Worm (Caenorhabditis elegans): ENCODE measurements around the gene lgc-5.

Gene lgc-5

ce11 chrIV:8377501-8377900 lies 35.0 kb downstream of the lgc-5 start, which contains the start of gene D2096.7 (continued):
- TF ChIP-seq ets-4 (GFP tag; optimal IDR thresholded peaks at IDR 0.05): peak; percentile 69
- TF ChIP-seq die-1 (tag; optimal IDR thresholded peaks at IDR 0.05): peak; percentile 78
- TF ChIP-seq snpc-3.4 (tag; optimal IDR thresholded peaks at IDR 0.05): peak; percentile 2
- peak; percentile 80 for TF ChIP-seq him-1 (tag; optimal IDR thresholded peaks at IDR 0.05)
- TF ChIP-seq nhr-80 (tag; optimal IDR thresholded peaks at IDR 0.05): no peak
- peak; percentile 91 for TF ChIP-seq tbx-9 (tag; optimal IDR thresholded peaks at IDR 0.05; ENCODE audit: borderline replicate concordance)
- TF ChIP-seq sdz-38 (tag; optimal IDR thresholded peaks at IDR 0.05): no peak
- TF ChIP-seq K12H6.12 (tag; optimal IDR thresholded peaks at IDR 0.05): peak; percentile 46
- peak; percentile 68; the same call in 1 of the 2 replicates for TF ChIP-seq hlh-26 (GFP tag; conservative IDR thresholded peaks at IDR 0.05)
- TF ChIP-seq sea-2 (GFP tag; IDR thresholded peaks at IDR 0.05): no peak
- TF ChIP-seq bed-1 (GFP tag; IDR thresholded peaks at IDR 0.05): peak; percentile 92
- TF ChIP-seq Y56A3A.18 (GFP tag; IDR thresholded peaks at IDR 0.05): peak; percentile 95
- TF ChIP-seq C17E4.6 (GFP tag; IDR thresholded peaks at IDR 0.05): peak; percentile 76
- 0 out of 2 replicates have a peak, but pooled peaks have one; percentile 2 for TF ChIP-seq hmg-20 (GFP tag; IDR thresholded peaks at IDR 0.05)
- TF ChIP-seq lin-54 (GFP tag; optimal IDR thresholded peaks at IDR 0.05): peak; percentile 74
- TF ChIP-seq B0336.3 (GFP tag; IDR thresholded peaks at IDR 0.05): peak; percentile 96
- TF ChIP-seq dpl-1 (GFP tag; optimal IDR thresholded peaks at IDR 0.05): no peak
- no peak for TF ChIP-seq rec-8 (tag; optimal IDR thresholded peaks at IDR 0.05)
- peak; percentile 60 for TF ChIP-seq rcor-1 (GFP tag; IDR thresholded peaks at IDR 0.05)
- TF ChIP-seq akir-1 (GFP tag; optimal IDR thresholded peaks at IDR 0.05): no peak
- TF ChIP-seq unc-62 (GFP tag; optimal IDR thresholded peaks at IDR 0.05): no peak
- peak; percentile 92 for TF ChIP-seq athp-1 (tag; optimal IDR thresholded peaks at IDR 0.05)
- peak; percentile 66 for TF ChIP-seq F39B2.1 (GFP tag; IDR thresholded peaks at IDR 0.05)
- TF ChIP-seq lin-26 (GFP tag; IDR thresholded peaks at IDR 0.05): peak; percentile 85
- TF ChIP-seq dpff-1 (tag; optimal IDR thresholded peaks at IDR 0.05): peak; percentile 79
- peak; percentile 93 for TF ChIP-seq nfya-2 (GFP tag; IDR thresholded peaks at IDR 0.05)
- TF ChIP-seq ceh-100 (GFP tag; IDR thresholded peaks at IDR 0.05): peak; percentile 74
- TF ChIP-seq mcd-1 (GFP tag; IDR thresholded peaks at IDR 0.05): peak; percentile 54; the same call in 1 of the 2 replicates
- no peak for TF ChIP-seq C06A6.2 (GFP tag; conservative IDR thresholded peaks at IDR 0.05)
- no peak for TF ChIP-seq hlh-12 (tag; optimal IDR thresholded peaks at IDR 0.05)
- TF ChIP-seq ceh-91 (GFP tag; IDR thresholded peaks at IDR 0.05): no peak
- no peak for TF ChIP-seq lir-1 (GFP tag; conservative IDR thresholded peaks at IDR 0.05)
- peak in 1 of 2 experiments; percentile 47 for TF ChIP-seq let-607 (tag; optimal IDR thresholded peaks at IDR 0.05)
- peak; percentile 91 for TF ChIP-seq hsf-1 (GFP tag; IDR thresholded peaks at IDR 0.05)
- TF ChIP-seq mes-4 (tag; optimal IDR thresholded peaks at IDR 0.05): peak; percentile 29
- TF ChIP-seq Y67H2A.10 (GFP tag; conservative IDR thresholded peaks at IDR 0.05): no peak
- no peak for TF ChIP-seq Y53F4B.3 (GFP tag; IDR thresholded peaks at IDR 0.05)
- no peak for TF ChIP-seq rpc-1 (optimal IDR thresholded peaks at IDR 0.05)
- peak; percentile 11 for TF ChIP-seq rpc-1 (tag; optimal IDR thresholded peaks at IDR 0.05)
- 0 out of 2 replicates have a peak, but pooled peaks have one; percentile 19 for TF ChIP-seq cebp-1 (GFP tag; IDR thresholded peaks at IDR 0.05)
- TF ChIP-seq cebp-1 (tag; optimal IDR thresholded peaks at IDR 0.05): peak; percentile 76
- TF ChIP-seq F49E8.2 (tag; optimal IDR thresholded peaks at IDR 0.05; ENCODE audit: insufficient read depth): peak; percentile 95
- peak; percentile 32 for TF ChIP-seq ZK185.1 (tag; optimal IDR thresholded peaks at IDR 0.05; ENCODE audit: poor library complexity, severe bottlenecking)
- TF ChIP-seq zfh-2 (GFP tag; conservative IDR thresholded peaks at IDR 0.05): no peak
- TF ChIP-seq ceh-27 (GFP tag; optimal IDR thresholded peaks at IDR 0.05): no peak
- TF ChIP-seq pbrm-1 (GFP tag; IDR thresholded peaks at IDR 0.05): peak; percentile 87
- peak; percentile 64 for TF ChIP-seq lsl-1 (GFP tag; optimal IDR thresholded peaks at IDR 0.05)
- TF ChIP-seq hmg-1.2 (GFP tag; IDR thresholded peaks at IDR 0.05): peak; percentile 54; the same call in 1 of the 2 replicates
- TF ChIP-seq chd-7 (tag; optimal IDR thresholded peaks at IDR 0.05): peak; percentile 83
